Worm (Caenorhabditis elegans) whole organism, L3 larva: ENCODE results near the gene fbxa-211.

Experiments used
- fkh-10 ChIP-seq: sonication (generic microtip); optimal IDR thresholded peaks from 2 replicates; lab custom pipeline; 2017; ENCODE audit warnings: missing biosample characterization, missing genetic modification reagents, missing genetic modification characterization
- lin-39 ChIP-seq: fragments of 150-350 bp; optimal IDR thresholded peaks from 2 replicates; lab custom pipeline; 2018; ENCODE audit warnings: missing biosample characterization, missing genetic modification reagents, missing genetic modification characterization
- nhr-237 ChIP-seq: fragments of 150-350 bp; optimal IDR thresholded peaks from 2 replicates; lab custom pipeline; 2014; ENCODE audit warnings: missing biosample characterization, missing genetic modification characterization
- nhr-77 ChIP-seq: fragments of 150-350 bp; optimal IDR thresholded peaks from 2 replicates; lab custom pipeline; 2014; ENCODE audit warnings: missing biosample characterization, missing genetic modification characterization
- ztf-11 ChIP-seq: fragments of 150-350 bp; optimal IDR thresholded peaks from 2 replicates; lab custom pipeline; 2014; ENCODE audit warnings: missing biosample characterization, missing genetic modification characterization

- TF ChIP-seq nhr-237 (tag; lab: Kevin White, UChicago) (no peak), nhr-77 (tag; lab: Kevin White, UChicago) (no peak), fkh-10 (GFP tag; lab: Kevin White, UChicago) (no peak), lin-39 (no peak), ztf-11 (tag; lab: Kevin White, UChicago) (no peak)
These were observed 36.1 kb downstream of the fbxa-211 start for ce11 chrV:18163434-18163833.
